Worm (Caenorhabditis elegans): ENCODE data around the gene ZK856.18.

ZK856.18 gene

DNA sequence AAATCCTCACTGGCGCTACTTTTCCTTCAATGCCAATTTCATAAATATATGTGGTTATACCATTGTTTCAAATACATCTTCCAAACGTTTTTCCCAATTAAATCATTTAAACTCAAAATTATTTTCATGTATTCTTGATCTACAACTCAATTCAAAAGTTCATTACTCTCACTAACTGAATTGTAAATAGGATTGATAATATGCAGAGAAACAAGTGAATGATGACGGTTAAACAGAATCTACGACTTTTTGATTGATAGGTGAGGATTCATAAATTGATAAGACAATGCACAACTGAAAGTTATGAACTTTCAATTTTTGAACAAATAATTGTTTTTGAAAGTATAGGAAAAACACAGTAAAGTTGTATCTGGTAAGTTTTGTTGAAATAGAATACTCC is 5.4 kb upstream of the ZK856.18 start:
- TF ChIP-seq dmd-4 (tag; optimal IDR thresholded peaks at IDR 0.05) (no peak), ztf-4 (tag; optimal IDR thresholded peaks at IDR 0.05) (no peak), sma-9 (GFP tag; optimal IDR thresholded peaks at IDR 0.05) (no peak), sma-9 (tag; optimal IDR thresholded peaks at IDR 0.05) (no peak), ztf-11 (tag; optimal IDR thresholded peaks at IDR 0.05) (no peak), nhr-6 (tag; optimal IDR thresholded peaks at IDR 0.05) (no peak), fos-1 (tag; optimal IDR thresholded peaks at IDR 0.05) (peak; percentile 35), nhr-10 (tag; optimal IDR thresholded peaks at IDR 0.05) (no peak)

DNA sequence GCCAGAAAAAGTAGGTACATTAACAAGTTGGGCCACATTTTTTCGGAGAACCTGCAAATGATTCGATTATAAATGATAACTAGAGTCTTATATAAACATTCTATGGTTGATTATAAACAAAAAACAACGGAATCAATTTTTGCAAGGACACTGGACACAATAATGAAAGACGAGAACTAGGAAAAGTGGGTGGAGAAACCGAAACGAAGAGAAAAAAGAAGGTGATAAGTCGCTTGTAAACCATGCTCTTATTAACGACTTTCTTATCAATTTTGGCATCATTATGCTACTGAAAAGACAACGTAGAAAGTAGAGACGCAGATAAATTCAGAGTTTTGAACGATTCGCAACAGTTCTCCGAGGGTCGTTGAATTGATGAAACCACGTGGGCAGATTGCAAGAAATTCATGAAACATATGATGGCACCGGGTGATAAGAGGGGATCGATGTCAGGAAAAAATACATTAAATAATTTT is 4.3 kb upstream of the ZK856.18 start, which contains the start of gene ZK856.5:
TSS of gene ZK856.5 (minus strand) at position 51 of the 476 bp plus-strand sequence.
- TF ChIP-seq ceh-82 (tag; optimal IDR thresholded peaks at IDR 0.05), result no peak
- TF ChIP-seq mbf-1 (tag; optimal IDR thresholded peaks at IDR 0.05), result no peak
- no peak for TF ChIP-seq nhr-129 (tag; optimal IDR thresholded peaks at IDR 0.05)
- no peak for TF ChIP-seq ZK546.5 (tag; optimal IDR thresholded peaks at IDR 0.05)
- TF ChIP-seq zag-1 (tag; optimal IDR thresholded peaks at IDR 0.05), result no peak
- TF ChIP-seq mdl-1 (tag; optimal IDR thresholded peaks at IDR 0.05), result peak in 1 of 2 experiments; percentile 36
- peak; percentile 71 for TF ChIP-seq fos-1 (tag; optimal IDR thresholded peaks at IDR 0.05)
- no peak for TF ChIP-seq egl-27 (tag; optimal IDR thresholded peaks at IDR 0.05)
- TF ChIP-seq unc-39 (tag; optimal IDR thresholded peaks at IDR 0.05), result no peak
- TF ChIP-seq ama-1 (optimal IDR thresholded peaks at IDR 0.05), result no peak
- TF ChIP-seq peb-1 (tag; optimal IDR thresholded peaks at IDR 0.05), result no peak
- TF ChIP-seq ztf-4 (tag; optimal IDR thresholded peaks at IDR 0.05), result no peak
- TF ChIP-seq C34F6.9 (tag; optimal IDR thresholded peaks at IDR 0.05), result no peak
- no peak for TF ChIP-seq unc-62 (GFP tag; optimal IDR thresholded peaks at IDR 0.05)
- no peak for TF ChIP-seq ceh-16 (tag; optimal IDR thresholded peaks at IDR 0.05)
- peak; percentile 68 for TF ChIP-seq sma-9 (GFP tag; optimal IDR thresholded peaks at IDR 0.05)
- no peak for TF ChIP-seq sma-9 (tag; optimal IDR thresholded peaks at IDR 0.05)
- TF ChIP-seq elt-1 (tag; optimal IDR thresholded peaks at IDR 0.05), result no peak
- no peak for TF ChIP-seq blmp-1 (tag; optimal IDR thresholded peaks at IDR 0.05; ENCODE audit: insufficient read depth)
- TF ChIP-seq nhr-25 (tag; optimal IDR thresholded peaks at IDR 0.05), result no peak
- no peak for TF ChIP-seq nhr-11 (tag; optimal IDR thresholded peaks at IDR 0.05)
- no peak for TF ChIP-seq nhr-10 (tag; optimal IDR thresholded peaks at IDR 0.05)
- no peak for TF ChIP-seq mab-5 (tag; optimal IDR thresholded peaks at IDR 0.05)
- no peak for TF ChIP-seq lsy-2 (tag; optimal IDR thresholded peaks at IDR 0.05)
- TF ChIP-seq skn-1 (tag; optimal IDR thresholded peaks at IDR 0.05), result no peak
- TF ChIP-seq nhr-12 (tag; optimal IDR thresholded peaks at IDR 0.05), result no peak
- TF ChIP-seq crh-2 (tag; optimal IDR thresholded peaks at IDR 0.05), result peak; percentile 61
- no peak for TF ChIP-seq lin-11 (tag; optimal IDR thresholded peaks at IDR 0.05)
- TF ChIP-seq Y55F3AM.14 (GFP tag; optimal IDR thresholded peaks at IDR 0.05), result no peak
- TF ChIP-seq lin-13 (GFP tag; optimal IDR thresholded peaks at IDR 0.05), result no peak
- TF ChIP-seq aly-2 (tag; optimal IDR thresholded peaks at IDR 0.05), result no peak
- TF ChIP-seq lin-39 (tag; optimal IDR thresholded peaks at IDR 0.05), result no peak

DNA sequence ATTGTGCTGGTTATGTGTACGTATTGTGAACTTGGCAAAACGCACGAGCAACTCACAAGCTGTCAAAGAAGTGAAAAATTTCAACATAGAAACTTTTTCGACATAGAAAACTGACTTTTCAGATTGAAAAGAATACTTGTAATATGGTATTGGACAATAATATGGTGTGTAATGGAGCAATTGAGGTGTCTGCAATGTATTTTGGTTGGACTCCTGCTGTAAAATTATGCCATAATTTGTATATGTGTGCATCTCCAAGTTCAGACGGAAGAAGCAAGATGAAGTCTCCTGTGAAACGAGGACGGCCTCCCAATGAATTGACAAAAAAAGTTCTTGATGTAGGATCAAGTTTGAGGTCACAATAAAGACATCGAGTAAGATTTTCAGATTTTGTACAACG is 2.0 kb downstream of the ZK856.18 start:
- no peak for TF ChIP-seq nhr-23 (tag; optimal IDR thresholded peaks at IDR 0.05)
- TF ChIP-seq ZK546.5 (tag; optimal IDR thresholded peaks at IDR 0.05), result no peak
- no peak for TF ChIP-seq sma-9 (GFP tag; optimal IDR thresholded peaks at IDR 0.05)
- TF ChIP-seq sma-9 (tag; optimal IDR thresholded peaks at IDR 0.05), result no peak
- TF ChIP-seq nhr-129 (tag; optimal IDR thresholded peaks at IDR 0.05), result no peak
- TF ChIP-seq nhr-25 (tag; optimal IDR thresholded peaks at IDR 0.05), result no peak
- TF ChIP-seq F13H6.1 (tag; optimal IDR thresholded peaks at IDR 0.05), result no peak

DNA sequence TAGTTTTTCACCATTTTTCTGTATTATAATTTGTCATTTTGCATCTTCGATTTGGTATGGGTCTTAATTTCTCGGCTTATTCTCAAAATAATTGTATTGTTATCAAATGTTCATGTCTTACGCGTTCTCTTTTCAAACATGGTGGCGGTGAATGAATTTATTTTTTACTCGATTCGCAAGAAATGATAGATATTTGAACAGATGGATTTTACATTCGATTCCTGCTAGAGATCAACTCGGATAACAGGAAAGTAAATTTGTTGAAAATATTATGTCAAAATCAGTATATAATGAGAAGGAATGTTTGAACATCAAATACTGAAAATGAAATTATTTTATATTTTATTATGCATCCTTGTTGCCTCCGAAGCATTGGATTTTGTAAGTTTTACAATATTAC is 2.8 kb downstream of the ZK856.18 start, which contains the start of gene ZK856.4:
TSS of gene ZK856.4 (plus strand) at position 301 of the 400 bp plus-strand sequence.
- TF ChIP-seq sma-9 (GFP tag; optimal IDR thresholded peaks at IDR 0.05), result no peak
- no peak for TF ChIP-seq sma-9 (tag; optimal IDR thresholded peaks at IDR 0.05)
- TF ChIP-seq C34F6.9 (tag; optimal IDR thresholded peaks at IDR 0.05), result no peak
- no peak for TF ChIP-seq egl-27 (tag; optimal IDR thresholded peaks at IDR 0.05)
- TF ChIP-seq gmeb-1 (tag; optimal IDR thresholded peaks at IDR 0.05), result no peak
- no peak for TF ChIP-seq unc-39 (tag; optimal IDR thresholded peaks at IDR 0.05)
- no peak for TF ChIP-seq nhr-77 (tag; optimal IDR thresholded peaks at IDR 0.05)
- TF ChIP-seq elt-3 (tag; optimal IDR thresholded peaks at IDR 0.05), result no peak
- TF ChIP-seq nhr-11 (tag; optimal IDR thresholded peaks at IDR 0.05), result no peak
- TF ChIP-seq nhr-21 (tag; optimal IDR thresholded peaks at IDR 0.05), result no peak
- TF ChIP-seq elt-1 (tag; optimal IDR thresholded peaks at IDR 0.05), result no peak
- TF ChIP-seq F13H6.1 (tag; optimal IDR thresholded peaks at IDR 0.05), result no peak
- TF ChIP-seq sem-4 (tag; optimal IDR thresholded peaks at IDR 0.05), result no peak
- no peak for TF ChIP-seq fos-1 (tag; optimal IDR thresholded peaks at IDR 0.05)
- TF ChIP-seq ztf-1 (GFP tag; conservative IDR thresholded peaks at IDR 0.05), result no peak
- TF ChIP-seq nhr-129 (tag; optimal IDR thresholded peaks at IDR 0.05), result no peak
- TF ChIP-seq alr-1 (tag; optimal IDR thresholded peaks at IDR 0.05), result no peak
- no peak for TF ChIP-seq aly-2 (tag; optimal IDR thresholded peaks at IDR 0.05)
- TF ChIP-seq ZK546.5 (tag; optimal IDR thresholded peaks at IDR 0.05), result no peak
- no peak for TF ChIP-seq Y55F3AM.14 (GFP tag; optimal IDR thresholded peaks at IDR 0.05)
